Fruit fly (Drosophila melanogaster) whole organism, embryonic: ENCODE data around the gene CG11562.
A peak's percentile ranks its signal among the peaks of the same experiment; 100 is the strongest.

ENCODE experiments used
- Ada2b ChIP-seq: fragments of 200-800 bp; sonication (Bioruptor generic); IDR thresholded peaks from 2 replicates; pipeline ENCODE4 v1.3.6; 2022; ENCODE audit warnings: missing biosample characterization, missing genetic modification characterization
- Antp ChIP-seq: fragments of 200-800 bp; sonication (Bioruptor generic); optimal IDR thresholded peaks from 3 replicates; lab custom pipeline; 2016; ENCODE audit warnings: missing biosample characterization, missing genetic modification characterization
- Bdp1 ChIP-seq: fragments of 200-800 bp; sonication (Bioruptor generic); optimal IDR thresholded peaks from 3 replicates; lab custom pipeline; 2016; ENCODE audit warnings: missing biosample characterization, missing genetic modification characterization
- CG10147 ChIP-seq: fragments of 200-800 bp; sonication (Bioruptor generic); optimal IDR thresholded peaks from 2 replicates; lab custom pipeline; 2019; ENCODE audit warnings: missing biosample characterization, mild to moderate bottlenecking, missing genetic modification characterization, moderate library complexity
- CG11093 ChIP-seq: fragments of 200-800 bp; sonication (Bioruptor generic); IDR thresholded peaks from 3 replicates; pipeline ENCODE4 v1.3.6; 2022; ENCODE audit warnings: missing biosample characterization, missing genetic modification characterization
- CG11247 ChIP-seq: fragments of 200-800 bp; sonication (Bioruptor generic); IDR thresholded peaks from 2 replicates; pipeline ENCODE4 v1.3.6; 2022; ENCODE audit warnings: missing biosample characterization, missing genetic modification characterization
- CG11456 ChIP-seq: fragments of 200-800 bp; sonication (Bioruptor generic); IDR thresholded peaks from 3 replicates; pipeline ENCODE4 v1.3.6; 2022; ENCODE audit warnings: missing biosample characterization, missing genetic modification characterization
- CG11560 ChIP-seq: fragments of 200-800 bp; sonication (Bioruptor generic); IDR thresholded peaks from 3 replicates; pipeline ENCODE4 v1.3.6; 2022; ENCODE audit warnings: missing biosample characterization, missing genetic modification characterization
- CG12104 ChIP-seq: fragments of 200-800 bp; sonication (Bioruptor generic); optimal IDR thresholded peaks from 3 replicates; lab custom pipeline; 2016; ENCODE audit warnings: missing biosample characterization, missing genetic modification characterization
- CG15514 ChIP-seq: fragments of 200-800 bp; sonication (Bioruptor generic); optimal IDR thresholded peaks from 3 replicates; lab custom pipeline; 2017; ENCODE audit warnings: missing biosample characterization, missing genetic modification characterization, mild to moderate bottlenecking, moderate library complexity, missing genetic modification reagents
- CG16863 ChIP-seq: fragments of 200-800 bp; sonication (Bioruptor generic); optimal IDR thresholded peaks from 3 replicates; lab custom pipeline; 2016; ENCODE audit warnings: missing biosample characterization, missing genetic modification characterization
- CG17328 ChIP-seq: fragments of 200-800 bp; sonication (Bioruptor generic); IDR thresholded peaks from 2 replicates; pipeline ENCODE4 v1.3.6; 2022; ENCODE audit warnings: missing biosample characterization, missing genetic modification characterization
- CG17568 ChIP-seq: fragments of 200-800 bp; sonication (Bioruptor generic); optimal IDR thresholded peaks from 2 replicates; lab custom pipeline; 2018; ENCODE audit warnings: missing biosample characterization, mild to moderate bottlenecking, missing genetic modification characterization, moderate library complexity
- CG17612 ChIP-seq: fragments of 200-800 bp; sonication (Bioruptor generic); IDR thresholded peaks from 2 replicates; pipeline ENCODE4 v1.3.6; 2022; ENCODE audit warnings: missing biosample characterization, missing genetic modification characterization
- CG17912 ChIP-seq: fragments of 200-800 bp; sonication (Bioruptor generic); optimal IDR thresholded peaks from 2 replicates; lab custom pipeline; 2018; ENCODE audit warnings: missing biosample characterization, mild to moderate bottlenecking, missing genetic modification characterization
- CG1832 ChIP-seq: fragments of 200-800 bp; sonication (Bioruptor generic); optimal IDR thresholded peaks from 2 replicates; lab custom pipeline; 2017; ENCODE audit warnings: missing biosample characterization, mild to moderate bottlenecking, missing genetic modification characterization, inconsistent platforms
- CG32532 ChIP-seq: fragments of 200-800 bp; sonication (Bioruptor generic); IDR thresholded peaks from 2 replicates; pipeline ENCODE4 v1.3.6; 2022; ENCODE audit warnings: missing biosample characterization, missing genetic modification characterization
- CG34376 ChIP-seq: fragments of 200-800 bp; sonication (Bioruptor generic); optimal IDR thresholded peaks from 2 replicates; lab custom pipeline; 2018; ENCODE audit warnings: missing biosample characterization, mild to moderate bottlenecking, missing genetic modification characterization
- CG3838 ChIP-seq: fragments of 200-800 bp; sonication (Bioruptor generic); optimal IDR thresholded peaks from 3 replicates; lab custom pipeline; 2016; ENCODE audit warnings: missing biosample characterization, missing genetic modification characterization
- CG3995 ChIP-seq: fragments of 200-800 bp; sonication (Bioruptor generic); optimal IDR thresholded peaks from 3 replicates; lab custom pipeline; 2016; ENCODE audit warnings: missing biosample characterization, missing genetic modification characterization
- CG4854 ChIP-seq: fragments of 200-800 bp; sonication (Bioruptor generic); optimal IDR thresholded peaks from 2 replicates; lab custom pipeline; 2016; ENCODE audit warnings: missing biosample characterization, missing genetic modification characterization, inconsistent platforms
- CG5953 ChIP-seq: fragments of 200-800 bp; sonication (Bioruptor generic); IDR thresholded peaks from 2 replicates; pipeline ENCODE4 v1.3.6; 2022; ENCODE audit warnings: missing biosample characterization, missing genetic modification characterization
- CG6175 ChIP-seq: fragments of 200-800 bp; sonication (Bioruptor generic); IDR thresholded peaks from 3 replicates; pipeline ENCODE4 v1.3.6; 2022; ENCODE audit warnings: missing biosample characterization, missing genetic modification characterization
- CG7987 ChIP-seq: fragments of 200-800 bp; sonication (Bioruptor generic); optimal IDR thresholded peaks from 2 replicates; lab custom pipeline; 2018; ENCODE audit warnings: missing biosample characterization, mild to moderate bottlenecking, missing genetic modification characterization, moderate library complexity
- CG8089 ChIP-seq: fragments of 200-800 bp; sonication (Bioruptor generic); optimal IDR thresholded peaks from 3 replicates; lab custom pipeline; 2016; ENCODE audit warnings: missing biosample characterization, missing genetic modification characterization
- Drgx ChIP-seq: fragments of 200-800 bp; sonication (Bioruptor generic); IDR thresholded peaks from 2 replicates; pipeline ENCODE4 v1.3.6; 2022; ENCODE audit warnings: missing biosample characterization, missing genetic modification characterization
- E2f1 ChIP-seq: fragments of 200-800 bp; sonication (Bioruptor generic); IDR thresholded peaks from 2 replicates; pipeline ENCODE4 v1.3.6; 2022; ENCODE audit warnings: missing biosample characterization, missing genetic modification characterization
- Ets65A ChIP-seq: fragments of 200-800 bp; sonication (Bioruptor generic); peaks from one replicate; lab custom pipeline; 2016; ENCODE audit warnings: missing biosample characterization, missing genetic modification characterization
- Lhr ChIP-seq: fragments of 200-800 bp; sonication (Bioruptor generic); optimal IDR thresholded peaks from 3 replicates; lab custom pipeline; 2017; ENCODE audit warnings: mild to moderate bottlenecking, missing biosample characterization, missing genetic modification reagents, missing genetic modification characterization
- MBD-R2 ChIP-seq: fragments of 200-800 bp; sonication (Bioruptor generic); IDR thresholded peaks from 2 replicates; pipeline ENCODE4 v1.3.6; 2022; ENCODE audit warnings: missing biosample characterization, missing genetic modification characterization
- MTF-1 ChIP-seq: fragments of 200-800 bp; sonication (Bioruptor generic); optimal IDR thresholded peaks from 2 replicates; lab custom pipeline; 2018; ENCODE audit warnings: missing biosample characterization, mild to moderate bottlenecking, missing genetic modification characterization, borderline replicate concordance
- Neu2 ChIP-seq: fragments of 200-800 bp; sonication (Bioruptor generic); optimal IDR thresholded peaks from 3 replicates; lab custom pipeline; 2016; ENCODE audit warnings: missing biosample characterization, missing genetic modification characterization, borderline replicate concordance
- Sox100B ChIP-seq: fragments of 200-800 bp; sonication (Bioruptor generic); optimal IDR thresholded peaks from 3 replicates; lab custom pipeline; 2018; ENCODE audit warnings: missing biosample characterization, mild to moderate bottlenecking, missing genetic modification characterization
- Tbp ChIP-seq: fragments of >200 bp; optimal IDR thresholded peaks from 2 replicates; lab custom pipeline; 2018; ENCODE audit warnings: missing biosample characterization, missing genetic modification characterization
- bsh ChIP-seq, 2 experiments: fragments of 200-800 bp; sonication (Bioruptor generic); optimal IDR thresholded peaks; 2 replicates each; lab custom pipeline; 2017 to 2018; ENCODE audit warnings: mild to moderate bottlenecking in 2 of 2, missing biosample characterization in 2 of 2, missing genetic modification characterization in 2 of 2, moderate library complexity in 1 of 2
- chn ChIP-seq: fragments of 200-800 bp; sonication (Bioruptor generic); optimal IDR thresholded peaks from 2 replicates; lab custom pipeline; 2016; ENCODE audit warnings: missing biosample characterization, missing genetic modification characterization
- crp ChIP-seq, 2 experiments: fragments of 200-800 bp; sonication (Bioruptor generic); optimal IDR thresholded peaks; 2 replicates in 1 of 2; 3 replicates in 1 of 2; lab custom pipeline; 2017; ENCODE audit warnings: missing biosample characterization in 2 of 2, missing genetic modification characterization in 2 of 2, mild to moderate bottlenecking in 1 of 2, moderate library complexity in 1 of 2
- danr ChIP-seq: fragments of 200-800 bp; sonication (Bioruptor generic); IDR thresholded peaks from 2 replicates; pipeline ENCODE4 v1.3.6; 2022; ENCODE audit warnings: missing biosample characterization, missing genetic modification characterization
- gcm2 ChIP-seq: fragments of 200-800 bp; sonication (Bioruptor generic); optimal IDR thresholded peaks from 2 replicates; lab custom pipeline; 2016; ENCODE audit warnings: missing biosample characterization, missing genetic modification characterization
- lilli ChIP-seq: fragments of 200-800 bp; sonication (Bioruptor generic); optimal IDR thresholded peaks from 3 replicates; lab custom pipeline; 2016; ENCODE audit warnings: missing biosample characterization, missing genetic modification characterization
- luna ChIP-seq: fragments of 200-800 bp; sonication (Bioruptor generic); optimal IDR thresholded peaks from 2 replicates; lab custom pipeline; 2016; ENCODE audit warnings: missing biosample characterization, missing genetic modification characterization
- phol ChIP-seq: fragments of 200-800 bp; sonication (Bioruptor generic); optimal IDR thresholded peaks from 3 replicates; lab custom pipeline; 2018; ENCODE audit warnings: missing biosample characterization, mild to moderate bottlenecking, missing genetic modification characterization, moderate library complexity
- pros ChIP-seq: fragments of 200-800 bp; sonication (Bioruptor generic); optimal IDR thresholded peaks from 3 replicates; lab custom pipeline; 2019; ENCODE audit warnings: missing biosample characterization, mild to moderate bottlenecking, missing genetic modification characterization, moderate library complexity
- repo ChIP-seq: fragments of 200-800 bp; sonication (Bioruptor generic); optimal IDR thresholded peaks from 2 replicates; lab custom pipeline; 2016; ENCODE audit warnings: missing biosample characterization, missing genetic modification characterization
- sc ChIP-seq, 3 experiments: fragments of >200 bp in 2 of 3; fragments of 200-800 bp in 1 of 3; sonication (Bioruptor generic) in 1 of 3; optimal IDR thresholded peaks; 2 replicates in 2 of 3; 3 replicates in 1 of 3; lab custom pipeline; 2017; ENCODE audit warnings: mild to moderate bottlenecking in 1 of 3, missing biosample characterization in 1 of 3, missing genetic modification characterization in 1 of 3, missing genetic modification reagents in 1 of 3
- sr ChIP-seq: fragments of 200-800 bp; sonication (Bioruptor generic); IDR thresholded peaks from 3 replicates; pipeline ENCODE4 v1.3.6; 2022; ENCODE audit warnings: missing biosample characterization, missing genetic modification characterization
- stwl ChIP-seq: fragments of 200-800 bp; sonication (Bioruptor generic); optimal IDR thresholded peaks from 3 replicates; lab custom pipeline; 2018; ENCODE audit warnings: missing biosample characterization, mild to moderate bottlenecking, missing genetic modification characterization, moderate library complexity
- zfh2 ChIP-seq: fragments of 200-800 bp; sonication (Bioruptor generic); optimal IDR thresholded peaks from 2 replicates; lab custom pipeline; 2016; ENCODE audit warnings: missing biosample characterization, missing genetic modification characterization

Gene CG11562

dm6 chr2L:297480-298284 is 5.5 kb downstream of the CG11562 start, which contains the start of gene Pi3K21B (continued):
- TF ChIP-seq CG4854 (GFP tag; lab: Kevin White, UChicago) (peak; percentile 81), crp (GFP tag; optimal IDR thresholded peaks at IDR 0.05; lab: Kevin White, UChicago) (peak in 1 of 2 experiments; percentile 31), MBD-R2 (peak; percentile 76; the same call in 1 of the 2 replicates), Antp (GFP tag; lab: Kevin White, UChicago) (peak; percentile 97), lilli (GFP tag; lab: Kevin White, UChicago) (peak; percentile 95), repo (GFP tag; lab: Kevin White, UChicago) (peak; percentile 90), Ada2b (GFP tag; lab: Robert Waterston, UW) (peak; percentile 79), CG1832 (GFP tag; lab: Kevin White, UChicago) (no peak), CG3838 (GFP tag; lab: Kevin White, UChicago) (peak; percentile 75), bsh (GFP tag; optimal IDR thresholded peaks at IDR 0.05; lab: Kevin White, UChicago) (peak; percentile 49 to 84), CG17912 (GFP tag; lab: Kevin White, UChicago) (peak; percentile 78), CG32532 (GFP tag; lab: Robert Waterston, UW) (peak; percentile 86), CG8089 (GFP tag; lab: Kevin White, UChicago) (peak; percentile 88), chn (peak; percentile 91), CG10147 (GFP tag; lab: Kevin White, UChicago) (peak; percentile 88), CG3995 (peak; percentile 87), stwl (tag; lab: Kevin White, UChicago) (peak; percentile 93), MTF-1 (GFP tag; lab: Kevin White, UChicago) (peak; percentile 35), CG17568 (peak; percentile 2), phol (peak; percentile 93), CG11093 (GFP tag; lab: Robert Waterston, UW) (peak; percentile 81), CG7987 (GFP tag; lab: Kevin White, UChicago) (peak; percentile 67), Sox100B (GFP tag; lab: Kevin White, UChicago) (peak; percentile 90), zfh2 (GFP tag; lab: Kevin White, UChicago) (peak; percentile 96), Bdp1 (GFP tag; lab: Kevin White, UChicago) (peak; percentile 86), CG15514 (peak; percentile 78), Tbp (no peak), CG11560 (tag; lab: Robert Waterston, UW) (peak; percentile 78), CG5953 (peak; percentile 82), CG17328 (GFP tag; lab: Robert Waterston, UW) (peak; percentile 75; the same call in 1 of the 2 replicates), sr (GFP tag; lab: Robert Waterston, UW) (peak; percentile 52; the same call in 1 of the 3 replicates), danr (GFP tag; lab: Robert Waterston, UW) (0 out of 2 replicates have a peak, but pooled peaks have one; percentile 31), luna (peak; percentile 82), pros (peak; percentile 36), sc (optimal IDR thresholded peaks at IDR 0.05; lab: Kevin White, UChicago) (no peak), sc (GFP tag; optimal IDR thresholded peaks at IDR 0.05; lab: Kevin White, UChicago) (peak; percentile 85), CG17612 (GFP tag; lab: Robert Waterston, UW) (peak; percentile 52; the same call in 1 of the 2 replicates), CG34376 (GFP tag; lab: Kevin White, UChicago) (peak; percentile 85), gcm2 (GFP tag; lab: Kevin White, UChicago) (peak; percentile 77), Drgx (GFP tag; lab: Robert Waterston, UW) (peak; percentile 56), Ets65A (GFP tag; lab: Kevin White, UChicago) (peak; percentile 100), CG16863 (GFP tag; lab: Kevin White, UChicago) (peak; percentile 86), CG11456 (GFP tag; lab: Robert Waterston, UW) (peak; percentile 96), Neu2 (GFP tag; lab: Kevin White, UChicago) (peak; percentile 58), Lhr (peak; percentile 60), CG11247 (GFP tag; lab: Robert Waterston, UW) (peak; percentile 92), E2f1 (GFP tag; lab: Robert Waterston, UW) (peak; percentile 75), CG12104 (GFP tag; lab: Kevin White, UChicago) (peak; percentile 89), CG6175 (GFP tag; lab: Robert Waterston, UW) (0 out of 3 replicates have a peak, but pooled peaks have one; percentile 67)
